Worm (Caenorhabditis elegans) whole organism, young adult: Measurements from ENCODE around the gene vha-14.
A peak's percentile ranks its signal among the peaks of the same experiment; 100 is the strongest.

Experiments used
- B0019.2 ChIP-seq: fragments of 200-800 bp; sonication (Bioruptor generic); conservative IDR thresholded peaks from 2 replicates; pipeline ENCODE4 v1.3.6; 2022; ENCODE audit warnings: missing genetic modification reagents, missing genetic modification characterization, missing compliant biosample characterization
- B0035.1 ChIP-seq: sonication (generic microtip); optimal IDR thresholded peaks from 2 replicates; lab custom pipeline; 2016; ENCODE audit warnings: missing genetic modification characterization, mild to moderate bottlenecking, missing compliant biosample characterization, missing genotype, missing genetic modification reagents
- B0336.3 ChIP-seq: fragments of 200-800 bp; sonication (Bioruptor generic); IDR thresholded peaks from 2 replicates; pipeline ENCODE4 v1.3.6; 2022; ENCODE audit warnings: missing genetic modification characterization, missing compliant biosample characterization
- C17E4.6 ChIP-seq: fragments of 200-800 bp; sonication (Bioruptor generic); IDR thresholded peaks from 2 replicates; pipeline ENCODE4 v1.3.6; 2022; ENCODE audit warnings: missing genetic modification reagents, missing genetic modification characterization, missing compliant biosample characterization
- F39B2.1 ChIP-seq: fragments of 200-800 bp; sonication (Bioruptor generic); IDR thresholded peaks from 2 replicates; pipeline ENCODE4 v1.3.6; 2022; ENCODE audit warnings: missing genetic modification reagents, missing genetic modification characterization, missing compliant biosample characterization
- F55B11.4 ChIP-seq: sonication (generic microtip); optimal IDR thresholded peaks from 2 replicates; lab custom pipeline; 2016; ENCODE audit warnings: missing compliant biosample characterization, missing genetic modification characterization, borderline replicate concordance; ENCODE audit not compliant: insufficient read depth
- F57A8.1 ChIP-seq: fragments of 200-800 bp; sonication (Bioruptor generic); optimal IDR thresholded peaks from 2 replicates; lab custom pipeline; 2018; ENCODE audit warnings: mild to moderate bottlenecking, missing genetic modification characterization, moderate library complexity, missing compliant biosample characterization
- F57C9.4 ChIP-seq: sonication (generic microtip); optimal IDR thresholded peaks from 2 replicates; lab custom pipeline; 2017; ENCODE audit warnings: mild to moderate bottlenecking, missing genetic modification characterization, missing compliant biosample characterization
- T07F8.4 ChIP-seq: sonication (generic microtip); optimal IDR thresholded peaks from 2 replicates; lab custom pipeline; 2016; ENCODE audit warnings: mild to moderate bottlenecking, missing genetic modification characterization, moderate library complexity, missing compliant biosample characterization
- ama-1 ChIP-seq, 3 experiments: fragments of 150-350 bp in 1 of 3; sonication (generic microtip) in 2 of 3; optimal IDR thresholded peaks; 2 replicates each; lab custom pipeline; 2014 to 2018; ENCODE audit warnings: missing biosample characterization in 2 of 3, missing genetic modification characterization in 2 of 3, missing genetic modification reagents in 2 of 3
- aptf-3 ChIP-seq: fragments of 200-800 bp; sonication (Bioruptor generic); IDR thresholded peaks from 2 replicates; pipeline ENCODE4 v1.3.6; 2022; ENCODE audit warnings: missing genetic modification characterization, missing compliant biosample characterization
- athp-1 ChIP-seq: sonication (generic microtip); optimal IDR thresholded peaks from 2 replicates; lab custom pipeline; 2017; ENCODE audit warnings: mild to moderate bottlenecking, missing genetic modification characterization, missing compliant biosample characterization
- attf-3 ChIP-seq: fragments of 200-800 bp; sonication (Bioruptor generic); conservative IDR thresholded peaks from 2 replicates; pipeline ENCODE4 v1.3.6; 2022; ENCODE audit warnings: missing genetic modification reagents, missing genetic modification characterization, missing compliant biosample characterization
- ceh-27 ChIP-seq: fragments of 200-800 bp; sonication (Bioruptor generic); optimal IDR thresholded peaks from 2 replicates; lab custom pipeline; 2018; ENCODE audit warnings: mild to moderate bottlenecking, missing genetic modification characterization, moderate library complexity, missing compliant biosample characterization
- ceh-79 ChIP-seq: sonication (generic microtip); optimal IDR thresholded peaks from 2 replicates; lab custom pipeline; 2017; ENCODE audit warnings: mild to moderate bottlenecking, missing genetic modification characterization, missing compliant biosample characterization
- die-1 ChIP-seq: sonication (generic microtip); optimal IDR thresholded peaks from 2 replicates; lab custom pipeline; 2016; ENCODE audit warnings: missing genotype, mild to moderate bottlenecking, missing genetic modification characterization, missing compliant biosample characterization
- egl-18 ChIP-seq: fragments of 200-800 bp; sonication (Bioruptor generic); IDR thresholded peaks from 2 replicates; pipeline ENCODE4 v1.3.6; 2022; ENCODE audit warnings: missing genetic modification reagents, missing genetic modification characterization, missing compliant biosample characterization
- him-1 ChIP-seq: sonication (generic microtip); optimal IDR thresholded peaks from 2 replicates; lab custom pipeline; 2016; ENCODE audit warnings: missing genotype, missing genetic modification reagents, missing genetic modification characterization, missing compliant biosample characterization
- lsl-1 ChIP-seq: fragments of 200-800 bp; sonication (Bioruptor generic); optimal IDR thresholded peaks from 2 replicates; lab custom pipeline; 2018; ENCODE audit warnings: mild to moderate bottlenecking, missing genetic modification characterization, moderate library complexity, missing compliant biosample characterization
- madf-8 ChIP-seq: fragments of 200-800 bp; sonication (Bioruptor generic); conservative IDR thresholded peaks from 2 replicates; pipeline ENCODE4 v1.3.6; 2022; ENCODE audit warnings: missing genetic modification reagents, missing genetic modification characterization, missing compliant biosample characterization
- mes-4 ChIP-seq: sonication (generic microtip); optimal IDR thresholded peaks from 2 replicates; lab custom pipeline; 2016; ENCODE audit warnings: missing genotype, missing genetic modification characterization, missing compliant biosample characterization
- nfyb-1 ChIP-seq: fragments of 200-800 bp; sonication (Bioruptor generic); IDR thresholded peaks from 2 replicates; pipeline ENCODE4 v1.3.6; 2022; ENCODE audit warnings: missing genetic modification reagents, missing genetic modification characterization, missing compliant biosample characterization
- nhr-80 ChIP-seq: sonication (generic microtip); optimal IDR thresholded peaks from 2 replicates; lab custom pipeline; 2016; ENCODE audit warnings: missing genetic modification characterization, missing compliant biosample characterization
- pbrm-1 ChIP-seq: fragments of 200-800 bp; sonication (Bioruptor generic); IDR thresholded peaks from 2 replicates; pipeline ENCODE4 v1.3.6; 2022; ENCODE audit warnings: missing genetic modification reagents, missing genetic modification characterization, missing compliant biosample characterization
- pha-4 ChIP-seq: fragments of 150-350 bp; sonication (generic microtip); optimal IDR thresholded peaks from 2 replicates; lab custom pipeline; 2014; ENCODE audit warnings: missing biosample characterization, missing genetic modification reagents, missing genetic modification characterization
- rpc-1 ChIP-seq, 2 experiments: fragments of 150-350 bp in 1 of 2; sonication (generic microtip) in 1 of 2; optimal IDR thresholded peaks; 2 replicates each; lab custom pipeline; 2014 to 2018; ENCODE audit warnings: missing biosample characterization in 1 of 2, missing genetic modification characterization in 1 of 2, missing genetic modification reagents in 1 of 2, missing genotype in 1 of 2
- sdz-38 ChIP-seq: sonication (generic microtip); optimal IDR thresholded peaks from 2 replicates; lab custom pipeline; 2016; ENCODE audit warnings: missing genotype, missing genetic modification characterization, missing compliant biosample characterization
- snpc-1.1 ChIP-seq: sonication (generic microtip); optimal IDR thresholded peaks from 2 replicates; lab custom pipeline; 2017; ENCODE audit warnings: missing genetic modification characterization, mild to moderate bottlenecking, missing compliant biosample characterization, antibody characterized with exemption, moderate library complexity, missing genotype, missing genetic modification reagents; ENCODE audit not compliant: insufficient read depth
- ztf-18 ChIP-seq: sonication (generic microtip); optimal IDR thresholded peaks from 2 replicates; lab custom pipeline; 2016; ENCODE audit warnings: missing genotype, mild to moderate bottlenecking, missing genetic modification characterization, missing compliant biosample characterization
- ztf-22 ChIP-seq: fragments of 200-800 bp; sonication (Bioruptor generic); optimal IDR thresholded peaks from 2 replicates; lab custom pipeline; 2018; ENCODE audit warnings: mild to moderate bottlenecking, missing genetic modification characterization, moderate library complexity, missing compliant biosample characterization
- ztf-3 ChIP-seq: fragments of 200-800 bp; sonication (Bioruptor generic); optimal IDR thresholded peaks from 2 replicates; lab custom pipeline; 2018; ENCODE audit warnings: mild to moderate bottlenecking, missing genetic modification characterization, missing compliant biosample characterization

vha-14 gene

ce11 chrIII:9487454-9487853 lies 20.4 kb upstream of the vha-14 start:
- TF ChIP-seq nhr-80 (peak; percentile 55), rpc-1 (optimal IDR thresholded peaks at IDR 0.05; lab: Kevin White, UChicago) (no peak), rpc-1 (tag; optimal IDR thresholded peaks at IDR 0.05; lab: Kevin White, UChicago) (no peak)
- TF ChIP-seq, all 124 proteins: peak for 1

ce11 chrIII:9488027-9488426 lies 19.9 kb upstream of the vha-14 start:
- TF ChIP-seq madf-8 (GFP tag; lab: Robert Waterston, UW) (peak; percentile 73), B0035.1 (tag; lab: Kevin White, UChicago) (no peak), F39B2.1 (GFP tag; lab: Robert Waterston, UW) (no peak), ztf-22 (no peak), sdz-38 (tag; lab: Kevin White, UChicago) (no peak), F57C9.4 (tag; lab: Kevin White, UChicago) (no peak), mes-4 (no peak), lsl-1 (GFP tag; lab: Kevin White, UChicago) (peak; percentile 70), egl-18 (GFP tag; lab: Robert Waterston, UW) (no peak), ceh-27 (GFP tag; lab: Kevin White, UChicago) (no peak), T07F8.4 (tag; lab: Kevin White, UChicago) (no peak)

ce11 chrIII:9488431-9488830 lies 19.5 kb upstream of the vha-14 start, which contains the start of gene nlp-36:
Gene nlp-36 (plus strand): TSS chrIII:9488731.
- TF ChIP-seq die-1 (tag; lab: Kevin White, UChicago) (no peak), him-1 (tag; lab: Kevin White, UChicago) (peak; percentile 9)

- TF ChIP-seq aptf-3 (GFP tag; lab: Robert Waterston, UW): no peak
- no peak for TF ChIP-seq snpc-1.1 (tag; lab: Kevin White, UChicago)
- no peak for TF ChIP-seq pbrm-1
- TF ChIP-seq him-1 (tag; lab: Kevin White, UChicago): no peak
- no peak for TF ChIP-seq C17E4.6 (GFP tag; lab: Robert Waterston, UW)
- TF ChIP-seq athp-1 (tag; lab: Kevin White, UChicago): no peak
- TF ChIP-seq F57A8.1 (GFP tag; lab: Kevin White, UChicago): no peak
- no peak for TF ChIP-seq B0336.3 (GFP tag; lab: Robert Waterston, UW)
- no peak for TF ChIP-seq F55B11.4 (tag; lab: Kevin White, UChicago)
- TF ChIP-seq attf-3 (GFP tag; lab: Robert Waterston, UW): no peak
- TF ChIP-seq die-1 (tag; lab: Kevin White, UChicago): no peak
- TF ChIP-seq B0019.2: no peak
- no peak for TF ChIP-seq pha-4 (tag; lab: Kevin White, UChicago)
- no peak for TF ChIP-seq ztf-3
- no peak for TF ChIP-seq nfyb-1 (GFP tag; lab: Robert Waterston, UW)
- TF ChIP-seq ceh-79 (tag; lab: Kevin White, UChicago): no peak
- no peak for TF ChIP-seq ama-1 (optimal IDR thresholded peaks at IDR 0.05; lab: Kevin White, UChicago)
- no peak for TF ChIP-seq ama-1 (GFP tag; optimal IDR thresholded peaks at IDR 0.05; lab: Kevin White, UChicago)
- TF ChIP-seq ztf-18 (tag; lab: Kevin White, UChicago): no peak
These were observed 18.1 kb upstream of the vha-14 start for ce11 chrIII:9489798-9490197.
